Fruit fly (Drosophila melanogaster) whole organism, embryonic: ENCODE data around the gene CG17105.

Experiments used
- Aef1 ChIP-seq: fragments of 200-800 bp; sonication (Bioruptor generic); IDR thresholded peaks from 3 replicates; pipeline ENCODE4 v1.3.6; 2022; ENCODE audit warnings: missing biosample characterization, missing genetic modification characterization
- Antp ChIP-seq: fragments of 200-800 bp; sonication (Bioruptor generic); optimal IDR thresholded peaks from 3 replicates; lab custom pipeline; 2016; ENCODE audit warnings: missing biosample characterization, missing genetic modification characterization
- Atf3 ChIP-seq: fragments of 200-800 bp; sonication (Bioruptor generic); optimal IDR thresholded peaks from 3 replicates; lab custom pipeline; 2016; ENCODE audit warnings: missing biosample characterization, missing genetic modification characterization
- Bdp1 ChIP-seq: fragments of 200-800 bp; sonication (Bioruptor generic); optimal IDR thresholded peaks from 3 replicates; lab custom pipeline; 2016; ENCODE audit warnings: missing biosample characterization, missing genetic modification characterization
- CG11247 ChIP-seq: fragments of 200-800 bp; sonication (Bioruptor generic); IDR thresholded peaks from 2 replicates; pipeline ENCODE4 v1.3.6; 2022; ENCODE audit warnings: missing biosample characterization, missing genetic modification characterization
- CG14050 ChIP-seq: fragments of 200-800 bp; sonication (Bioruptor generic); IDR thresholded peaks from 3 replicates; pipeline ENCODE4 v1.3.6; 2022; ENCODE audit warnings: missing biosample characterization, missing genetic modification characterization
- CG16815 ChIP-seq: fragments of 200-800 bp; sonication (Bioruptor generic); optimal IDR thresholded peaks from 3 replicates; lab custom pipeline; 2017; ENCODE audit warnings: missing biosample characterization, mild to moderate bottlenecking, missing genetic modification characterization
- CG17612 ChIP-seq: fragments of 200-800 bp; sonication (Bioruptor generic); IDR thresholded peaks from 2 replicates; pipeline ENCODE4 v1.3.6; 2022; ENCODE audit warnings: missing biosample characterization, missing genetic modification characterization
- CG17912 ChIP-seq: fragments of 200-800 bp; sonication (Bioruptor generic); optimal IDR thresholded peaks from 2 replicates; lab custom pipeline; 2018; ENCODE audit warnings: missing biosample characterization, mild to moderate bottlenecking, missing genetic modification characterization
- CG30431 ChIP-seq: fragments of 200-800 bp; sonication (Bioruptor generic); optimal IDR thresholded peaks from 2 replicates; lab custom pipeline; 2017; ENCODE audit warnings: missing biosample characterization, missing genetic modification characterization
- CG32532 ChIP-seq: fragments of 200-800 bp; sonication (Bioruptor generic); IDR thresholded peaks from 2 replicates; pipeline ENCODE4 v1.3.6; 2022; ENCODE audit warnings: missing biosample characterization, missing genetic modification characterization
- CG32772 ChIP-seq: fragments of 200-800 bp; sonication (Bioruptor generic); IDR thresholded peaks from 2 replicates; pipeline ENCODE4 v1.3.6; 2022; ENCODE audit warnings: missing biosample characterization, missing genetic modification characterization
- CG34224 ChIP-seq: fragments of 200-800 bp; sonication (Bioruptor generic); IDR thresholded peaks from 3 replicates; pipeline ENCODE4 v1.3.6; 2022; ENCODE audit warnings: missing biosample characterization, missing genetic modification characterization; ENCODE audit not compliant: partially characterized antibody
- CG4424 ChIP-seq: fragments of 200-800 bp; sonication (Bioruptor generic); optimal IDR thresholded peaks from 3 replicates; lab custom pipeline; 2016; ENCODE audit warnings: missing biosample characterization, missing genetic modification characterization
- CG6765 ChIP-seq: fragments of 200-800 bp; sonication (Bioruptor generic); optimal IDR thresholded peaks from 3 replicates; lab custom pipeline; 2017; ENCODE audit warnings: missing biosample characterization, mild to moderate bottlenecking, missing genetic modification characterization
- CG6813 ChIP-seq: fragments of 200-800 bp; sonication (Bioruptor generic); optimal IDR thresholded peaks from 2 replicates; lab custom pipeline; 2017; ENCODE audit warnings: missing biosample characterization, missing genetic modification characterization, mild to moderate bottlenecking, moderate library complexity, missing genetic modification reagents
- CG7372 ChIP-seq: fragments of 200-800 bp; sonication (Bioruptor generic); IDR thresholded peaks from 2 replicates; pipeline ENCODE4 v1.3.6; 2022; ENCODE audit warnings: missing biosample characterization, missing genetic modification characterization
- CG8281 ChIP-seq: fragments of 200-800 bp; sonication (Bioruptor generic); optimal IDR thresholded peaks from 2 replicates; lab custom pipeline; 2018; ENCODE audit warnings: missing biosample characterization, mild to moderate bottlenecking, missing genetic modification characterization, moderate library complexity
- CG8478 ChIP-seq: fragments of >200 bp; optimal IDR thresholded peaks from 2 replicates; lab custom pipeline; 2018
- Dip2 ChIP-seq: fragments of 200-800 bp; sonication (Bioruptor generic); IDR thresholded peaks from 2 replicates; pipeline ENCODE4 v1.3.6; 2022; ENCODE audit warnings: missing biosample characterization, missing genetic modification characterization
- Ets97D ChIP-seq: fragments of 200-800 bp; sonication (Bioruptor generic); optimal IDR thresholded peaks from 3 replicates; lab custom pipeline; 2016; ENCODE audit warnings: missing biosample characterization, missing genetic modification characterization
- Fer1 ChIP-seq: fragments of 200-800 bp; sonication (Bioruptor generic); optimal IDR thresholded peaks from 2 replicates; lab custom pipeline; 2017; ENCODE audit warnings: missing biosample characterization, mild to moderate bottlenecking, missing genetic modification characterization
- HLHmδ ChIP-seq: fragments of 200-800 bp; sonication (Bioruptor generic); optimal IDR thresholded peaks from 2 replicates; lab custom pipeline; 2018; ENCODE audit warnings: missing biosample characterization, mild to moderate bottlenecking, missing genetic modification characterization, moderate library complexity
- Hr51 ChIP-seq, 2 experiments: fragments of 200-800 bp; sonication (Bioruptor generic); optimal IDR thresholded peaks; 2 replicates in 1 of 2; 3 replicates in 1 of 2; lab custom pipeline; 2016 to 2018; ENCODE audit warnings: missing biosample characterization in 2 of 2, missing genetic modification characterization in 2 of 2, mild to moderate bottlenecking in 1 of 2, moderate library complexity in 1 of 2
- MBD-R2 ChIP-seq: fragments of 200-800 bp; sonication (Bioruptor generic); IDR thresholded peaks from 2 replicates; pipeline ENCODE4 v1.3.6; 2022; ENCODE audit warnings: missing biosample characterization, missing genetic modification characterization
- Nf-YB ChIP-seq: fragments of 200-800 bp; sonication (Bioruptor generic); optimal IDR thresholded peaks from 3 replicates; lab custom pipeline; 2019; ENCODE audit warnings: missing biosample characterization, mild to moderate bottlenecking, missing genetic modification characterization, moderate library complexity
- Opbp ChIP-seq: fragments of 200-800 bp; sonication (Bioruptor generic); IDR thresholded peaks from 3 replicates; pipeline ENCODE4 v1.3.6; 2022; ENCODE audit warnings: missing biosample characterization, missing genetic modification characterization; ENCODE audit not compliant: partially characterized antibody
- Pdp1 ChIP-seq, 2 experiments: fragments of 200-800 bp; sonication (Bioruptor generic); optimal IDR thresholded peaks; 3 replicates each; lab custom pipeline; 2016; ENCODE audit warnings: missing biosample characterization in 2 of 2, missing genetic modification characterization in 2 of 2, mild to moderate bottlenecking in 1 of 2, moderate library complexity in 1 of 2
- Poxn ChIP-seq: fragments of 200-800 bp; sonication (Bioruptor generic); IDR thresholded peaks from 2 replicates; pipeline ENCODE4 v1.3.6; 2022; ENCODE audit warnings: missing biosample characterization, missing genetic modification characterization
- Ravus ChIP-seq: fragments of 200-800 bp; sonication (Bioruptor generic); IDR thresholded peaks from 2 replicates; pipeline ENCODE4 v1.3.6; 2022; ENCODE audit warnings: missing biosample characterization, missing genetic modification characterization
- Spps ChIP-seq: fragments of 200-800 bp; sonication (Bioruptor generic); optimal IDR thresholded peaks from 2 replicates; lab custom pipeline; 2018; ENCODE audit warnings: missing biosample characterization, mild to moderate bottlenecking, missing genetic modification characterization
- Tbp ChIP-seq: fragments of >200 bp; optimal IDR thresholded peaks from 2 replicates; lab custom pipeline; 2018; ENCODE audit warnings: missing biosample characterization, missing genetic modification characterization
- abd-A ChIP-seq: fragments of 200-800 bp; sonication (Bioruptor generic); optimal IDR thresholded peaks from 3 replicates; lab custom pipeline; 2019; ENCODE audit warnings: missing biosample characterization, mild to moderate bottlenecking, missing genetic modification characterization, moderate library complexity
- bigmax ChIP-seq: fragments of 200-800 bp; sonication (Bioruptor generic); optimal IDR thresholded peaks from 2 replicates; lab custom pipeline; 2018; ENCODE audit warnings: missing biosample characterization, mild to moderate bottlenecking, missing genetic modification characterization
- cg ChIP-seq: fragments of 200-800 bp; sonication (Bioruptor generic); optimal IDR thresholded peaks from 3 replicates; lab custom pipeline; 2019; ENCODE audit warnings: missing biosample characterization, mild to moderate bottlenecking, missing genetic modification characterization, moderate library complexity
- ci ChIP-seq: fragments of 200-800 bp; sonication (Bioruptor generic); IDR thresholded peaks from 3 replicates; pipeline ENCODE4 v1.3.6; 2022; ENCODE audit warnings: missing biosample characterization, missing genetic modification characterization
- her ChIP-seq: fragments of 200-800 bp; sonication (Bioruptor generic); optimal IDR thresholded peaks from 2 replicates; lab custom pipeline; 2016; ENCODE audit warnings: missing biosample characterization, missing genetic modification characterization
- hkb ChIP-seq, 2 experiments: fragments of 200-800 bp in 1 of 2; fragments of >200 bp in 1 of 2; sonication (Bioruptor generic) in 1 of 2; IDR thresholded peaks in 1 of 2; optimal IDR thresholded peaks in 1 of 2; 2 replicates each; pipeline versions ENCODE4 v1.3.6 to Lab custom; 2017 to 2022; ENCODE audit warnings: missing biosample characterization in 1 of 2, missing genetic modification characterization in 1 of 2
- kni ChIP-seq: fragments of 200-800 bp; sonication (Bioruptor generic); optimal IDR thresholded peaks from 3 replicates; lab custom pipeline; 2017; ENCODE audit warnings: mild to moderate bottlenecking, missing biosample characterization, missing genetic modification reagents, missing genetic modification characterization
- lola ChIP-seq, 3 experiments: fragments of >200 bp in 2 of 3; fragments of 200-800 bp in 1 of 3; sonication (Bioruptor generic) in 1 of 3; optimal IDR thresholded peaks; 2 replicates each; lab custom pipeline; 2017 to 2019; ENCODE audit warnings: missing biosample characterization in 3 of 3, missing genetic modification characterization in 3 of 3, mild to moderate bottlenecking in 1 of 3, moderate library complexity in 1 of 3
- maf-S ChIP-seq: fragments of 200-800 bp; sonication (Bioruptor generic); optimal IDR thresholded peaks from 2 replicates; lab custom pipeline; 2016; ENCODE audit warnings: missing biosample characterization, missing genetic modification characterization
- nerfin-2 ChIP-seq: fragments of 200-800 bp; sonication (Bioruptor generic); IDR thresholded peaks from 2 replicates; pipeline ENCODE4 v1.3.6; 2022; ENCODE audit warnings: missing biosample characterization, missing genetic modification characterization; ENCODE audit not compliant: partially characterized antibody
- nmo ChIP-seq: fragments of 200-800 bp; sonication (Bioruptor generic); optimal IDR thresholded peaks from 2 replicates; lab custom pipeline; 2018; ENCODE audit warnings: missing biosample characterization, mild to moderate bottlenecking, missing genetic modification characterization, moderate library complexity
- odd ChIP-seq: fragments of 200-800 bp; sonication (Bioruptor generic); optimal IDR thresholded peaks from 2 replicates; lab custom pipeline; 2017; ENCODE audit warnings: missing biosample characterization, mild to moderate bottlenecking, missing genetic modification characterization
- pfk ChIP-seq: fragments of 200-800 bp; sonication (Bioruptor generic); optimal IDR thresholded peaks from 2 replicates; lab custom pipeline; 2018; ENCODE audit warnings: missing biosample characterization, mild to moderate bottlenecking, missing genetic modification characterization, moderate library complexity
- sna ChIP-seq: fragments of 200-800 bp; sonication (Bioruptor generic); IDR thresholded peaks from 2 replicates; pipeline ENCODE4 v1.3.6; 2022; ENCODE audit warnings: missing biosample characterization, missing genetic modification characterization; ENCODE audit not compliant: partially characterized antibody
- stc ChIP-seq: fragments of 200-800 bp; sonication (Bioruptor generic); IDR thresholded peaks from 2 replicates; pipeline ENCODE4 v1.3.6; 2022; ENCODE audit warnings: missing biosample characterization, missing genetic modification characterization
- trem ChIP-seq: fragments of 200-800 bp; optimal IDR thresholded peaks from 3 replicates; lab custom pipeline; 2019; ENCODE audit warnings: missing biosample characterization, mild to moderate bottlenecking, missing genetic modification characterization, moderate library complexity
- yki ChIP-seq: fragments of >200 bp; optimal IDR thresholded peaks from 3 replicates; lab custom pipeline; 2018
- zen2 ChIP-seq: fragments of 200-800 bp; sonication (Bioruptor generic); IDR thresholded peaks from 3 replicates; pipeline ENCODE4 v1.3.6; 2022; ENCODE audit warnings: missing biosample characterization, missing genetic modification characterization; ENCODE audit not compliant: partially characterized antibody
- zfh1 ChIP-seq: fragments of 200-800 bp; sonication (Bioruptor generic); IDR thresholded peaks from 3 replicates; pipeline ENCODE4 v1.3.6; 2022; ENCODE audit warnings: missing biosample characterization, missing genetic modification characterization

Gene CG17105

dm6 chr2L:10728751-10729150 is 47.9 kb downstream of the CG17105 start, which contains the start of gene CG6443 (continued):
- TF ChIP-seq yki (no peak), Tbp (GFP tag; lab: Kevin White, UChicago) (no peak), CG32772 (GFP tag; lab: Robert Waterston, UW) (no peak), Dip2 (GFP tag; lab: Robert Waterston, UW) (no peak), CG8281 (tag; lab: Kevin White, UChicago) (no peak), CG16815 (no peak), hkb (optimal IDR thresholded peaks at IDR 0.05; lab: Kevin White, UChicago) (no peak), hkb (GFP tag; IDR thresholded peaks at IDR 0.05; lab: Robert Waterston, UW) (no peak), CG17612 (no peak), CG4424 (GFP tag; lab: Kevin White, UChicago) (no peak), bigmax (GFP tag; lab: Kevin White, UChicago) (no peak), lola (GFP tag; optimal IDR thresholded peaks at IDR 0.05; lab: Kevin White, UChicago) (no peak), zen2 (GFP tag; lab: Robert Waterston, UW) (peak; percentile 8; the same call in 1 of the 3 replicates), ci (no peak), Atf3 (GFP tag; lab: Kevin White, UChicago) (no peak), Nf-YB (GFP tag; lab: Kevin White, UChicago) (no peak), CG14050 (GFP tag; lab: Robert Waterston, UW) (no peak), Opbp (GFP tag; lab: Robert Waterston, UW) (peak; percentile 75; the same call in 2 of the 3 replicates), pfk (no peak), nerfin-2 (GFP tag; lab: Robert Waterston, UW) (peak; percentile 75), Pdp1 (GFP tag; optimal IDR thresholded peaks at IDR 0.05; lab: Kevin White, UChicago) (peak in 1 of 2 experiments; percentile 12), zfh1 (GFP tag; lab: Robert Waterston, UW) (no peak), Antp (no peak), cg (GFP tag; lab: Kevin White, UChicago) (no peak), abd-A (no peak), CG6813 (GFP tag; lab: Kevin White, UChicago) (no peak), Ets97D (GFP tag; lab: Kevin White, UChicago) (peak; percentile 31), CG7372 (GFP tag; lab: Robert Waterston, UW) (no peak), kni (no peak), Fer1 (no peak), her (GFP tag; lab: Kevin White, UChicago) (no peak), Poxn (no peak), trem (tag; lab: Kevin White, UChicago) (peak; percentile 56), nmo (GFP tag; lab: Kevin White, UChicago) (peak; percentile 37), CG32532 (GFP tag; lab: Robert Waterston, UW) (no peak), MBD-R2 (GFP tag; lab: Robert Waterston, UW) (peak; percentile 40; the same call in 1 of the 2 replicates), CG30431 (GFP tag; lab: Kevin White, UChicago) (no peak), CG34224 (peak; percentile 87), stc (no peak), sna (GFP tag; lab: Robert Waterston, UW) (peak; percentile 88), CG11247 (GFP tag; lab: Robert Waterston, UW) (no peak), CG17912 (GFP tag; lab: Kevin White, UChicago) (no peak), Bdp1 (no peak), Hr51 (GFP tag; optimal IDR thresholded peaks at IDR 0.05; lab: Kevin White, UChicago) (no peak), Aef1 (GFP tag; lab: Robert Waterston, UW) (no peak), CG8478 (lab: Kevin White, UChicago) (no peak), Spps (tag; lab: Kevin White, UChicago) (no peak), HLHmδ (no peak), CG6765 (GFP tag; lab: Kevin White, UChicago) (no peak), Ravus (GFP tag; lab: Robert Waterston, UW) (no peak), maf-S (GFP tag; lab: Kevin White, UChicago) (no peak), odd (GFP tag; lab: Kevin White, UChicago) (no peak)
